Worm (Caenorhabditis elegans): ENCODE data around the gene F35A5.5.

The F35A5.5 gene

ce11 chrX:3768717-3769116 lies 26.8 kb downstream of the F35A5.5 start, which contains the start of gene F47B7.5:
Gene F47B7.5, minus strand, starts transcription at chrX:3768817.
- no peak for TF ChIP-seq unc-55 (GFP tag; optimal IDR thresholded peaks at IDR 0.05)
- TF ChIP-seq zag-1 (tag; optimal IDR thresholded peaks at IDR 0.05) = no peak
- no peak for TF ChIP-seq snpc-4 (tag; optimal IDR thresholded peaks at IDR 0.05)
- no peak for TF ChIP-seq nhr-25 (tag; optimal IDR thresholded peaks at IDR 0.05)
- TF ChIP-seq crh-2 (tag; optimal IDR thresholded peaks at IDR 0.05) = no peak
- TF ChIP-seq ceh-82 (tag; optimal IDR thresholded peaks at IDR 0.05) = no peak
- no peak for TF ChIP-seq lin-39 (tag; optimal IDR thresholded peaks at IDR 0.05)
- TF ChIP-seq mab-5 (tag; optimal IDR thresholded peaks at IDR 0.05) = no peak

ce11 chrX:3766552-3766951 lies 29.0 kb downstream of the F35A5.5 start, which contains the start of gene F47B7.4:
Gene F47B7.4, minus strand, starts transcription at chrX:3766652.
- TF ChIP-seq lin-11 (tag; optimal IDR thresholded peaks at IDR 0.05) (no peak), unc-55 (GFP tag; optimal IDR thresholded peaks at IDR 0.05) (no peak), sem-4 (tag; optimal IDR thresholded peaks at IDR 0.05) (no peak), Y55F3AM.14 (GFP tag; optimal IDR thresholded peaks at IDR 0.05) (no peak), egl-27 (tag; optimal IDR thresholded peaks at IDR 0.05) (no peak), nhr-25 (tag; optimal IDR thresholded peaks at IDR 0.05) (no peak), ZK546.5 (tag; optimal IDR thresholded peaks at IDR 0.05) (no peak), mdl-1 (tag; optimal IDR thresholded peaks at IDR 0.05) (no peak), mab-5 (tag; optimal IDR thresholded peaks at IDR 0.05) (no peak), ceh-82 (tag; optimal IDR thresholded peaks at IDR 0.05) (no peak), dmd-4 (tag; optimal IDR thresholded peaks at IDR 0.05) (no peak)

- TF ChIP-seq sma-9 (GFP tag; optimal IDR thresholded peaks at IDR 0.05) = no peak
- TF ChIP-seq sma-9 (tag; optimal IDR thresholded peaks at IDR 0.05) = no peak
- no peak for TF ChIP-seq mab-5 (tag; optimal IDR thresholded peaks at IDR 0.05)
- TF ChIP-seq gmeb-1 (tag; optimal IDR thresholded peaks at IDR 0.05) = no peak
- TF ChIP-seq ztf-4 (tag; optimal IDR thresholded peaks at IDR 0.05) = no peak
- TF ChIP-seq elt-3 (tag; optimal IDR thresholded peaks at IDR 0.05) = no peak
- TF ChIP-seq nhr-10 (tag; optimal IDR thresholded peaks at IDR 0.05) = no peak
- no peak for TF ChIP-seq unc-62 (GFP tag; optimal IDR thresholded peaks at IDR 0.05)
- TF ChIP-seq crh-2 (tag; optimal IDR thresholded peaks at IDR 0.05) = no peak
- no peak for TF ChIP-seq aly-2 (tag; optimal IDR thresholded peaks at IDR 0.05)
- TF ChIP-seq sma-3 (GFP tag; optimal IDR thresholded peaks at IDR 0.05) = no peak
- TF ChIP-seq nhr-77 (tag; optimal IDR thresholded peaks at IDR 0.05) = no peak
- no peak for TF ChIP-seq alr-1 (tag; optimal IDR thresholded peaks at IDR 0.05)
- TF ChIP-seq nhr-21 (tag; optimal IDR thresholded peaks at IDR 0.05) = no peak
- TF ChIP-seq lin-13 (GFP tag; optimal IDR thresholded peaks at IDR 0.05) = no peak
- no peak for TF ChIP-seq unc-39 (tag; optimal IDR thresholded peaks at IDR 0.05)
- TF ChIP-seq elt-1 (tag; optimal IDR thresholded peaks at IDR 0.05) = no peak
- TF ChIP-seq Y55F3AM.14 (GFP tag; optimal IDR thresholded peaks at IDR 0.05) = no peak
- TF ChIP-seq lsy-2 (tag; optimal IDR thresholded peaks at IDR 0.05) = no peak
- TF ChIP-seq ceh-16 (tag; optimal IDR thresholded peaks at IDR 0.05) = no peak
Observed at ce11 chrX:3764295-3764694, 31.2 kb downstream of the F35A5.5 start, which contains the start of gene F47B7.3. Gene F47B7.3, minus strand, starts transcription at chrX:3764395.

- no peak for TF ChIP-seq skn-1 (tag; optimal IDR thresholded peaks at IDR 0.05)
- TF ChIP-seq aly-2 (tag; optimal IDR thresholded peaks at IDR 0.05) = no peak
- TF ChIP-seq nhr-77 (tag; optimal IDR thresholded peaks at IDR 0.05) = no peak
- no peak for TF ChIP-seq sma-9 (GFP tag; optimal IDR thresholded peaks at IDR 0.05)
- TF ChIP-seq sma-9 (tag; optimal IDR thresholded peaks at IDR 0.05) = no peak
- TF ChIP-seq C34F6.9 (tag; optimal IDR thresholded peaks at IDR 0.05) = no peak
- no peak for TF ChIP-seq peb-1 (tag; optimal IDR thresholded peaks at IDR 0.05)
- no peak for TF ChIP-seq dmd-4 (tag; optimal IDR thresholded peaks at IDR 0.05)
Observed at ce11 chrX:3762410-3762809, 33.1 kb downstream of the F35A5.5 start, which contains the start of gene T14G12.11. Gene T14G12.11, minus strand, starts transcription at chrX:3762547.

ce11 chrX:3759820-3760219 lies 35.7 kb downstream of the F35A5.5 start:
- TF ChIP-seq egl-27 (tag; optimal IDR thresholded peaks at IDR 0.05) = no peak
- no peak for TF ChIP-seq ztf-4 (tag; optimal IDR thresholded peaks at IDR 0.05)
- no peak for TF ChIP-seq elt-3 (tag; optimal IDR thresholded peaks at IDR 0.05)
- no peak for TF ChIP-seq ceh-16 (tag; optimal IDR thresholded peaks at IDR 0.05)
- no peak for TF ChIP-seq nhr-11 (tag; optimal IDR thresholded peaks at IDR 0.05)
- TF ChIP-seq ztf-1 (GFP tag; conservative IDR thresholded peaks at IDR 0.05) = no peak
- no peak for TF ChIP-seq elt-1 (tag; optimal IDR thresholded peaks at IDR 0.05)
- TF ChIP-seq nhr-21 (tag; optimal IDR thresholded peaks at IDR 0.05) = no peak
- TF ChIP-seq unc-39 (tag; optimal IDR thresholded peaks at IDR 0.05) = no peak
